Fruit fly (Drosophila melanogaster): Measurements from ENCODE around the gene CG32262.

The CG32262 gene

dm6 chr3L:3818566-3819325, 8.8 kb upstream of the CG32262 start, which contains the start of gene enc:
enc (plus strand) TSS chr3L:3818679.
- TF ChIP-seq CG10348 (GFP tag; IDR thresholded peaks at IDR 0.05) (no peak), Snoo (tag; optimal IDR thresholded peaks at IDR 0.05) (no peak), CG13204 (GFP tag; optimal IDR thresholded peaks at IDR 0.05) (no peak), Ets98B (GFP tag; IDR thresholded peaks at IDR 0.05) (no peak), D1 (tag; optimal IDR thresholded peaks at IDR 0.05) (peak; percentile 31)

dm6 chr3L:3816772-3817483, 6.9 kb upstream of the CG32262 start:
- peak; percentile 12 for TF ChIP-seq CG15710 (tag; optimal IDR thresholded peaks at IDR 0.05)
- TF ChIP-seq CG14655 (GFP tag; optimal IDR thresholded peaks at IDR 0.05) = no peak
- no peak for TF ChIP-seq Pif1A (GFP tag; optimal IDR thresholded peaks at IDR 0.05)
- TF ChIP-seq CG34367 (tag; optimal IDR thresholded peaks at IDR 0.05) = peak; percentile 42
- peak; percentile 84 for TF ChIP-seq gl (tag; optimal IDR thresholded peaks at IDR 0.05)
- TF ChIP-seq CG8301 (tag; optimal IDR thresholded peaks at IDR 0.05) = peak; percentile 44
- TF ChIP-seq CG9948 (tag; optimal IDR thresholded peaks at IDR 0.05) = no peak
- no peak for TF ChIP-seq fd96Ca (GFP tag; IDR thresholded peaks at IDR 0.05)
- TF ChIP-seq CG4496 (GFP tag; IDR thresholded peaks at IDR 0.05) = peak; percentile 68; the same call in 2 of the 3 replicates
- peak; percentile 69 for TF ChIP-seq Pif1B (GFP tag; optimal IDR thresholded peaks at IDR 0.05)
- peak; percentile 37 for TF ChIP-seq CG17806 (tag; optimal IDR thresholded peaks at IDR 0.05)
- peak; percentile 80 for TF ChIP-seq EcR (GFP tag; optimal IDR thresholded peaks at IDR 0.05)
- TF ChIP-seq CG32121 (GFP tag; IDR thresholded peaks at IDR 0.05) = peak; percentile 18; the same call in 1 of the 2 replicates
- TF ChIP-seq D1 (tag; optimal IDR thresholded peaks at IDR 0.05) = no peak
- TF ChIP-seq rn (GFP tag; IDR thresholded peaks at IDR 0.05) = no peak
- peak; percentile 35 for TF ChIP-seq Snoo (tag; optimal IDR thresholded peaks at IDR 0.05)
- TF ChIP-seq CG12605 (GFP tag; IDR thresholded peaks at IDR 0.05) = peak; percentile 56
- TF ChIP-seq Ets98B (GFP tag; IDR thresholded peaks at IDR 0.05) = peak; percentile 17; the same call in 1 of the 2 replicates
- TF ChIP-seq CG10348 (GFP tag; IDR thresholded peaks at IDR 0.05) = no peak
- TF ChIP-seq CG13204 (GFP tag; optimal IDR thresholded peaks at IDR 0.05) = no peak
- TF ChIP-seq CG8159 (tag; optimal IDR thresholded peaks at IDR 0.05) = peak; percentile 44

dm6 chr3L:3816254-3816653, 6.3 kb upstream of the CG32262 start, which contains the start of gene Acp63F:
Acp63F (minus strand) TSS chr3L:3816354.
- TF ChIP-seq gl (tag; optimal IDR thresholded peaks at IDR 0.05) (no peak), D1 (tag; optimal IDR thresholded peaks at IDR 0.05) (no peak), CG17806 (tag; optimal IDR thresholded peaks at IDR 0.05) (no peak), CG8159 (tag; optimal IDR thresholded peaks at IDR 0.05) (no peak), CG8301 (tag; optimal IDR thresholded peaks at IDR 0.05) (no peak), Pif1A (GFP tag; optimal IDR thresholded peaks at IDR 0.05) (no peak), CG32121 (GFP tag; IDR thresholded peaks at IDR 0.05) (no peak), Snoo (tag; optimal IDR thresholded peaks at IDR 0.05) (no peak), CG34367 (tag; optimal IDR thresholded peaks at IDR 0.05) (no peak), rn (GFP tag; IDR thresholded peaks at IDR 0.05) (no peak), CG14655 (GFP tag; optimal IDR thresholded peaks at IDR 0.05) (no peak), CG13204 (GFP tag; optimal IDR thresholded peaks at IDR 0.05) (no peak), CG9948 (tag; optimal IDR thresholded peaks at IDR 0.05) (no peak), CG10348 (GFP tag; IDR thresholded peaks at IDR 0.05) (no peak)

- TF ChIP-seq Pif1A (GFP tag; optimal IDR thresholded peaks at IDR 0.05) (no peak), Snoo (tag; optimal IDR thresholded peaks at IDR 0.05) (no peak), Ets98B (GFP tag; IDR thresholded peaks at IDR 0.05) (peak; percentile 61; the same call in 1 of the 2 replicates), CG4496 (GFP tag; IDR thresholded peaks at IDR 0.05) (peak; percentile 67), CG8301 (tag; optimal IDR thresholded peaks at IDR 0.05) (peak; percentile 27), fd96Ca (GFP tag; IDR thresholded peaks at IDR 0.05) (peak; percentile 23; the same call in 2 of the 3 replicates), CG10348 (GFP tag; IDR thresholded peaks at IDR 0.05) (no peak), CG15710 (tag; optimal IDR thresholded peaks at IDR 0.05) (peak; percentile 1), CG8159 (tag; optimal IDR thresholded peaks at IDR 0.05) (peak; percentile 18), EcR (GFP tag; optimal IDR thresholded peaks at IDR 0.05) (peak; percentile 44), CG13204 (GFP tag; optimal IDR thresholded peaks at IDR 0.05) (no peak), CG12605 (GFP tag; IDR thresholded peaks at IDR 0.05) (no peak), Pif1B (GFP tag; optimal IDR thresholded peaks at IDR 0.05) (no peak), CG32121 (GFP tag; IDR thresholded peaks at IDR 0.05) (peak; percentile 17; the same call in 1 of the 2 replicates)
These were observed 4.2 kb upstream of the CG32262 start, which contains the start of gene Scsalpha1 for dm6 chr3L:3814010-3814833. Scsalpha1 (plus strand) TSS chr3L:3814211.

dm6 chr3L:3811089-3811488, 1.1 kb upstream of the CG32262 start, which contains the start of the genes CG32263 and PIG-B:
CG32263 (minus strand) TSS chr3L:3811114.
PIG-B (plus strand) TSS chr3L:3811263.
- TF ChIP-seq CG4496 (GFP tag; IDR thresholded peaks at IDR 0.05) (no peak), CG34367 (tag; optimal IDR thresholded peaks at IDR 0.05) (no peak), fd96Ca (GFP tag; IDR thresholded peaks at IDR 0.05) (no peak), gl (tag; optimal IDR thresholded peaks at IDR 0.05) (no peak), CG8301 (tag; optimal IDR thresholded peaks at IDR 0.05) (no peak), rn (GFP tag; IDR thresholded peaks at IDR 0.05) (no peak), CG15710 (tag; optimal IDR thresholded peaks at IDR 0.05) (no peak)
